Worm (Caenorhabditis elegans) whole organism, mixed stage, embryonic: ENCODE results near the gene suex-2.

Experiments used
- M03D4.4 ChIP-seq: sonication (generic microtip); optimal IDR thresholded peaks from 2 replicates; lab custom pipeline; 2017; ENCODE audit warnings: mild to moderate bottlenecking, missing genetic modification characterization, missing compliant biosample characterization
- bed-3 ChIP-seq: fragments of 200-800 bp; sonication (Bioruptor generic); optimal IDR thresholded peaks from 3 replicates; lab custom pipeline; 2018; ENCODE audit warnings: mild to moderate bottlenecking, missing genetic modification characterization, moderate library complexity, missing compliant biosample characterization
- blmp-1 ChIP-seq: fragments of 150-350 bp; optimal IDR thresholded peaks from 2 replicates; lab custom pipeline; 2014; ENCODE audit warnings: missing biosample characterization, missing genetic modification characterization
- ceh-43 ChIP-seq: fragments of 200-800 bp; sonication (Bioruptor generic); optimal IDR thresholded peaks from 2 replicates; lab custom pipeline; 2018; ENCODE audit warnings: mild to moderate bottlenecking, missing genetic modification characterization, moderate library complexity, missing compliant biosample characterization
- ceh-83 ChIP-seq: fragments of 200-800 bp; sonication (Bioruptor generic); optimal IDR thresholded peaks from 2 replicates; lab custom pipeline; 2018; ENCODE audit warnings: mild to moderate bottlenecking, missing genetic modification characterization, missing compliant biosample characterization
- ces-1 ChIP-seq: fragments of 150-350 bp; optimal IDR thresholded peaks from 2 replicates; lab custom pipeline; 2014; ENCODE audit warnings: missing biosample characterization, missing genetic modification reagents, missing genetic modification characterization
- cnd-1 ChIP-seq: fragments of 200-800 bp; sonication (Bioruptor generic); optimal IDR thresholded peaks from 2 replicates; lab custom pipeline; 2018; ENCODE audit warnings: mild to moderate bottlenecking, missing genetic modification characterization, missing compliant biosample characterization
- drap-1 ChIP-seq: fragments of 200-800 bp; sonication (Bioruptor generic); optimal IDR thresholded peaks from 3 replicates; lab custom pipeline; 2018; ENCODE audit warnings: mild to moderate bottlenecking, missing genetic modification characterization, missing compliant biosample characterization
- elt-1 ChIP-seq: sonication (generic microtip); optimal IDR thresholded peaks from 2 replicates; lab custom pipeline; 2017; ENCODE audit warnings: missing genetic modification characterization, mild to moderate bottlenecking, missing compliant biosample characterization, antibody characterized with exemption, moderate library complexity, borderline replicate concordance; ENCODE audit not compliant: insufficient read depth
- ham-2 ChIP-seq: fragments of 200-800 bp; sonication (Bioruptor generic); optimal IDR thresholded peaks from 2 replicates; lab custom pipeline; 2018; ENCODE audit warnings: mild to moderate bottlenecking, missing genetic modification characterization, missing compliant biosample characterization
- hlh-1 ChIP-seq: fragments of 150-350 bp; optimal IDR thresholded peaks from 2 replicates; lab custom pipeline; 2014; ENCODE audit warnings: missing biosample characterization, missing genetic modification reagents, missing genetic modification characterization
- lin-13 ChIP-seq: fragments of 150-350 bp; optimal IDR thresholded peaks from 2 replicates; lab custom pipeline; 2014; ENCODE audit warnings: missing biosample characterization, missing genetic modification characterization
- lsy-2 ChIP-seq: fragments of 150-350 bp; optimal IDR thresholded peaks from 2 replicates; lab custom pipeline; 2014; ENCODE audit warnings: missing biosample characterization, missing genetic modification characterization
- mab-5 ChIP-seq: fragments of 150-350 bp; optimal IDR thresholded peaks from 2 replicates; lab custom pipeline; 2014; ENCODE audit warnings: missing biosample characterization, missing genetic modification characterization
- mep-1 ChIP-seq: fragments of 150-350 bp; optimal IDR thresholded peaks from 2 replicates; lab custom pipeline; 2017; ENCODE audit warnings: missing biosample characterization, missing genetic modification reagents, missing genetic modification characterization, inconsistent platforms
- mls-2 ChIP-seq: sonication (generic microtip); optimal IDR thresholded peaks from 2 replicates; lab custom pipeline; 2016; ENCODE audit warnings: mild to moderate bottlenecking, missing genetic modification characterization, moderate library complexity, missing compliant biosample characterization
- nhr-12 ChIP-seq: fragments of 150-350 bp; optimal IDR thresholded peaks from 2 replicates; lab custom pipeline; 2014; ENCODE audit warnings: missing biosample characterization, missing genetic modification characterization
- nhr-237 ChIP-seq: fragments of 150-350 bp; optimal IDR thresholded peaks from 2 replicates; lab custom pipeline; 2014; ENCODE audit warnings: missing biosample characterization, missing genetic modification characterization
- nhr-28 ChIP-seq: fragments of 150-350 bp; optimal IDR thresholded peaks from 2 replicates; lab custom pipeline; 2014; ENCODE audit warnings: missing biosample characterization, missing genetic modification characterization
- nhr-76 ChIP-seq: sonication (generic microtip); optimal IDR thresholded peaks from 2 replicates; lab custom pipeline; 2017; ENCODE audit warnings: missing biosample characterization, missing genetic modification characterization
- pha-4 ChIP-seq: fragments of 150-350 bp; optimal IDR thresholded peaks from 2 replicates; lab custom pipeline; 2018; ENCODE audit warnings: missing biosample characterization, missing genetic modification reagents, missing genetic modification characterization
- sem-2 ChIP-seq: fragments of 200-800 bp; sonication (Bioruptor generic); optimal IDR thresholded peaks from 2 replicates; lab custom pipeline; 2018; ENCODE audit warnings: mild to moderate bottlenecking, missing genetic modification characterization, missing compliant biosample characterization
- snpc-4 ChIP-seq: fragments of 150-350 bp; optimal IDR thresholded peaks from 2 replicates; lab custom pipeline; 2014; ENCODE audit warnings: missing biosample characterization, missing genetic modification characterization
- sptf-1 ChIP-seq: sonication (generic microtip); optimal IDR thresholded peaks from 2 replicates; lab custom pipeline; 2017; ENCODE audit warnings: mild to moderate bottlenecking, missing genetic modification characterization, moderate library complexity, missing compliant biosample characterization
- tbx-8 ChIP-seq: fragments of 200-800 bp; sonication (Bioruptor generic); optimal IDR thresholded peaks from 2 replicates; lab custom pipeline; 2018; ENCODE audit warnings: mild to moderate bottlenecking, missing genetic modification characterization, moderate library complexity, missing compliant biosample characterization
- unc-120 ChIP-seq: sonication (generic microtip); optimal IDR thresholded peaks from 2 replicates; lab custom pipeline; 2017; ENCODE audit warnings: missing genetic modification characterization, missing compliant biosample characterization; ENCODE audit not compliant: poor library complexity, severe bottlenecking
- unc-39 ChIP-seq: fragments of 150-350 bp; optimal IDR thresholded peaks from 2 replicates; lab custom pipeline; 2014; ENCODE audit warnings: missing biosample characterization, missing genetic modification characterization
- unc-62 ChIP-seq: fragments of 150-350 bp; optimal IDR thresholded peaks from 2 replicates; lab custom pipeline; 2014; ENCODE audit warnings: missing biosample characterization, missing genetic modification reagents, missing genetic modification characterization
- zip-8 ChIP-seq: fragments of 150-350 bp; optimal IDR thresholded peaks from 2 replicates; lab custom pipeline; 2014; ENCODE audit warnings: missing biosample characterization, missing genetic modification characterization

Gene suex-2

ce11 chrIV:8929942-8930492 lies 38.1 kb upstream of the suex-2 start, which contains the start of the genes D1046.18 and slc-25A26:
TSS of gene D1046.18 (plus strand) at chrIV:8930242.
TSS of gene slc-25A26 (plus strand) at chrIV:8930442.
- TF ChIP-seq unc-39 (tag; lab: Kevin White, UChicago) (no peak), drap-1 (no peak), mls-2 (no peak), mep-1 (tag; lab: Kevin White, UChicago) (no peak), ceh-83 (GFP tag; lab: Kevin White, UChicago) (no peak), M03D4.4 (no peak), lsy-2 (tag; lab: Kevin White, UChicago) (no peak), tbx-8 (GFP tag; lab: Kevin White, UChicago) (no peak), sem-2 (GFP tag; lab: Kevin White, UChicago) (no peak), ham-2 (GFP tag; lab: Kevin White, UChicago) (no peak), nhr-28 (tag; lab: Kevin White, UChicago) (no peak), zip-8 (tag; lab: Kevin White, UChicago) (no peak), nhr-237 (tag; lab: Kevin White, UChicago) (no peak), nhr-76 (tag; lab: Kevin White, UChicago) (no peak)
- TF ChIP-seq, all 35 proteins: peak for 0

DNA sequence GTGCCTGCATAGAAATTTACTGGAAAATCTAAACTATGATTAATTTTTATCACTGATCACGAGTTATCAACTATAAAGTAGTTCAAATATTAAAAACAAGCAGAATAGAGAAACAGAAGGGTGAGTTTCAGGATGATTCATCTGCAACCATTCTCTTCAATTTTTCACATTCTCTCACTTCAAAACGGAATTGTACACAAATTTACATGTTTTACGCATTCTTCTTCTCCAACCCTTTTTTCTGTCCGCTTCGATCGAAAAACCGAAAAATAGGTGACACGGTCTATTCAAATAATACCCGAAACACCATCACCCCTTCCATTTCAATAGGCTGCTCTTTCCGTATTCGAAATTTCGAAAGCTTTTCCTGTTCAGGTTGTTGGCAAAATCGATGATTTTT lies 34.5 kb upstream of the suex-2 start, which contains the start of gene D1046.4:
Gene D1046.4 (plus strand): TSS at position 301 of the 400 bp plus-strand sequence.
- TF ChIP-seq M03D4.4 (no peak), pha-4 (tag; lab: Kevin White, UChicago) (no peak), unc-62 (GFP tag; lab: Kevin White, UChicago) (no peak)

DNA sequence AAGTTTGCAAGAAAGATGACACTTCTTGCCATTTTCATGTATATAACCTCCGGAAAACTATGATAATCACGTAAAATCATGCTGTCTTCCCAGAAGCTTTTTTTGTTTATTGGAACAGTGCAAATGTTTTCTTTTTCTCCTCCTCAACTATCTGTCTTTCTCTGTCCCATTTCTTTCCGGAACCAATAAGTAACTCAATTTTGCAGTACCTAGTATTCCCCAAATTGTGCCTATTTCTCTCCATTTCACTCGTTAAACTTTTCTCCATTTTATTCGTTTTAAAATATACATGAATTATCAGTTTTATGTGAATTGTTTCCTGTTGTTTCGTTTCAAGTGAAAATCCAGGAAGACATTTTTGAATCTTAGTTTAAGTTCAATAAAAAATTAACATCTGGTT lies 24.7 kb upstream of the suex-2 start:
- no peak for TF ChIP-seq sptf-1 (tag; lab: Kevin White, UChicago)
- TF ChIP-seq ces-1 (GFP tag; lab: Kevin White, UChicago): peak; percentile 73

- TF ChIP-seq mab-5 (peak; percentile 37), ceh-83 (GFP tag; lab: Kevin White, UChicago) (no peak), blmp-1 (no peak), unc-120 (tag; lab: Kevin White, UChicago) (peak; percentile 50), lsy-2 (tag; lab: Kevin White, UChicago) (no peak), drap-1 (no peak), unc-62 (GFP tag; lab: Kevin White, UChicago) (peak; percentile 33)
Measured at ce11 chrIV:8947146-8947545, 20.9 kb upstream of the suex-2 start.

ce11 chrIV:8949078-8950039 lies 18.7 kb upstream of the suex-2 start:
- TF ChIP-seq mls-2 (no peak), elt-1 (tag; lab: Kevin White, UChicago) (no peak), hlh-1 (no peak), nhr-12 (tag; lab: Kevin White, UChicago) (no peak), cnd-1 (tag; lab: Kevin White, UChicago) (no peak), nhr-28 (tag; lab: Kevin White, UChicago) (no peak), M03D4.4 (no peak), unc-62 (GFP tag; lab: Kevin White, UChicago) (no peak), bed-3 (GFP tag; lab: Kevin White, UChicago) (no peak), lin-13 (tag; lab: Kevin White, UChicago) (no peak), ceh-43 (GFP tag; lab: Kevin White, UChicago) (no peak), nhr-237 (tag; lab: Kevin White, UChicago) (no peak), unc-39 (tag; lab: Kevin White, UChicago) (no peak), ces-1 (GFP tag; lab: Kevin White, UChicago) (no peak), sptf-1 (tag; lab: Kevin White, UChicago) (no peak), tbx-8 (GFP tag; lab: Kevin White, UChicago) (no peak), snpc-4 (tag; lab: Kevin White, UChicago) (no peak)
- TF ChIP-seq, all 35 proteins: peak for 0
